Worm (Caenorhabditis elegans) whole organism, L4/young adult: ENCODE results near the gene ifa-4.

Experiments
- W03F9.2 ChIP-seq: fragments of 150-350 bp; optimal IDR thresholded peaks from 2 replicates; lab custom pipeline; 2014; ENCODE audit warnings: missing biosample characterization, missing genetic modification characterization
- him-1 ChIP-seq: sonication (generic microtip); optimal IDR thresholded peaks from 2 replicates; lab custom pipeline; 2016; ENCODE audit warnings: missing genotype, missing genetic modification reagents, missing genetic modification characterization, missing compliant biosample characterization

DNA sequence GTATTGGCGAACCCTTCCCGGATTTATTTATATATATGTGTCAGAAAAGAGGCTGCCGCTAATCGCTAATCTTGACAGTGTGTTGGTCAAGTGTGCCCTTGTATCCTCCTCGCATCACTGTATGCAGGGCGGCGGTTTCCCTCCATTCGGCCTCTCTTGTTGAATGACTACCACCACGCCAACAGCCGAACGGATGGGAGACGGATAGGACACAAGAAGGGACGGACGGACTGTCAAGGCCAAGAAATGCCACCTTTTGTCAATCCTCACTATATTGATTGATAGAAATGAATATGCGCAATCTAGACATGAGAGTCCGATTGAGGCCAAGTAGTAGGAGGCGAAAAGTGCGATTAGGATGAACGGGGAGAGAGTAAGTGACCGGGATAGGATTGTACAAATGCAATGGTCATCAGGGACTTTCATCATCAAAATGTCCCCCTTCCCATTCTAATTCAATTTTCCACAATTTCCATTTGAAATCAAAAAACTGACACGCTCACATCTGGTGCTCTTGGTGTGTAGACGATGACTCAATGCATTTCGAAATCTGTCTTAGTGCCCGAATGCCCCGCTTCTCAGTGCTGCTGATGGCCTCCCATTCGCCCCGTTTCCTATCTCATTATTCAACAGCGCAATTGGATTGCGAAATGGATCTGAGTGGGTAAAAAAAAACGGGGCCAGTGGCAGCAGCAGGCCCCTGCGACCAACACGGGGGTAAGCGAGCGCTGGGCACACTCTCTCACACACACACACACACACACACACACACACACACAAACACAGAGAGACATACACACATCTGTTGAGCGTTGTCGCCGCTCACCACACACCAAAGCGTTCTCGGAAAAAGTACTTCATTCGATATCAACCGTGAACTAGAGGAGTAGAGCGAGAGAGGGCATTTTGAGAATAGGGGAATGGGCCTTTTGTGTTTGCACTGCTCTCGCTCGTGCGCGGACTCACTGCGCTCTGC is 46.2 kb upstream of the ifa-4 start:
- TF ChIP-seq W03F9.2 (tag; lab: Kevin White, UChicago) (no peak), him-1 (tag; lab: Kevin White, UChicago) (peak; percentile 87)
